Worm (Caenorhabditis elegans): Measurements from ENCODE around the gene scl-14.

- TF ChIP-seq pax-1 (tag; optimal IDR thresholded peaks at IDR 0.05) (no peak), elt-2 (tag; optimal IDR thresholded peaks at IDR 0.05) (no peak), madf-2 (tag; optimal IDR thresholded peaks at IDR 0.05) (no peak), ceh-2 (tag; optimal IDR thresholded peaks at IDR 0.05) (no peak), elt-4 (tag; optimal IDR thresholded peaks at IDR 0.05) (no peak), unc-3 (GFP tag; conservative IDR thresholded peaks at IDR 0.05) (no peak), unc-3 (tag; optimal IDR thresholded peaks at IDR 0.05) (no peak), unc-55 (GFP tag; optimal IDR thresholded peaks at IDR 0.05) (no peak), gmeb-2 (tag; optimal IDR thresholded peaks at IDR 0.05) (no peak), ceh-24 (tag; optimal IDR thresholded peaks at IDR 0.05) (no peak), ama-1 (optimal IDR thresholded peaks at IDR 0.05) (no peak), ceh-30 (tag; optimal IDR thresholded peaks at IDR 0.05) (no peak), hlh-13 (GFP tag; optimal IDR thresholded peaks at IDR 0.05) (no peak)
Observed at ce11 chrIV:13205891-13206290, 40.6 kb downstream of the scl-14 start.

Data from whole organism, late embryonic.